Worm (Caenorhabditis elegans) whole organism, L1 larva: Measurements from ENCODE around the gene F14D7.1.

Experiments
- fkh-4 ChIP-seq: sonication (generic microtip); optimal IDR thresholded peaks from 2 replicates; lab custom pipeline; 2016; ENCODE audit warnings: missing compliant biosample characterization, missing genetic modification characterization, borderline replicate concordance
- fkh-8 ChIP-seq: sonication (generic microtip); optimal IDR thresholded peaks from 2 replicates; lab custom pipeline; 2016; ENCODE audit warnings: mild to moderate bottlenecking, missing genetic modification characterization, missing compliant biosample characterization
- nhr-11 ChIP-seq: fragments of 150-350 bp; optimal IDR thresholded peaks from 2 replicates; lab custom pipeline; 2014; ENCODE audit warnings: missing biosample characterization, missing genetic modification characterization
- unc-62 ChIP-seq: fragments of 150-350 bp; optimal IDR thresholded peaks from 2 replicates; lab custom pipeline; 2014; ENCODE audit warnings: missing biosample characterization, missing genetic modification reagents, missing genetic modification characterization

ce11 chrV:14324502-14325467, 35.5 kb upstream of the F14D7.1 start, which contains the start of the genes F47B8.4 and F47B8.18:
- no peak for TF ChIP-seq fkh-8 (tag; lab: Kevin White, UChicago)
- TF ChIP-seq nhr-11 (tag; lab: Kevin White, UChicago) = no peak
- TF ChIP-seq fkh-4 = no peak
- no peak for TF ChIP-seq unc-62 (GFP tag; lab: Kevin White, UChicago)
